Fruit fly (Drosophila melanogaster) whole organism, embryonic: Measurements from ENCODE around the gene Osi20.

ENCODE experiments used
- ATbp ChIP-seq: fragments of 200-800 bp; sonication (Bioruptor generic); optimal IDR thresholded peaks from 2 replicates; lab custom pipeline; 2017; ENCODE audit warnings: missing biosample characterization, mild to moderate bottlenecking, missing genetic modification characterization, missing genetic modification reagents
- Asciz ChIP-seq: fragments of 200-800 bp; sonication (Bioruptor generic); optimal IDR thresholded peaks from 2 replicates; lab custom pipeline; 2017; ENCODE audit warnings: missing biosample characterization, mild to moderate bottlenecking, missing genetic modification characterization, missing genetic modification reagents
- BEAF-32 ChIP-seq: fragments of 200-800 bp; sonication (Bioruptor generic); optimal IDR thresholded peaks from 3 replicates; lab custom pipeline; 2017; ENCODE audit warnings: missing biosample characterization, missing genetic modification characterization, mild to moderate bottlenecking, moderate library complexity, missing genetic modification reagents
- Bdp1 ChIP-seq: fragments of 200-800 bp; sonication (Bioruptor generic); optimal IDR thresholded peaks from 3 replicates; lab custom pipeline; 2016; ENCODE audit warnings: missing biosample characterization, missing genetic modification characterization
- CG10431 ChIP-seq: fragments of 200-800 bp; sonication (Bioruptor generic); optimal IDR thresholded peaks from 3 replicates; lab custom pipeline; 2018; ENCODE audit warnings: missing biosample characterization, mild to moderate bottlenecking, missing genetic modification characterization
- CG11456 ChIP-seq: fragments of 200-800 bp; sonication (Bioruptor generic); IDR thresholded peaks from 3 replicates; pipeline ENCODE4 v1.3.6; 2022; ENCODE audit warnings: missing biosample characterization, missing genetic modification characterization
- CG13287 ChIP-seq: fragments of 200-800 bp; sonication (Bioruptor generic); IDR thresholded peaks from 2 replicates; pipeline ENCODE4 v1.3.6; 2022; ENCODE audit warnings: missing biosample characterization, missing genetic modification characterization; ENCODE audit not compliant: partially characterized antibody
- CG13624 ChIP-seq: fragments of 200-800 bp; sonication (Bioruptor generic); optimal IDR thresholded peaks from 2 replicates; lab custom pipeline; 2016; ENCODE audit warnings: missing biosample characterization, missing genetic modification characterization
- CG13894 ChIP-seq: fragments of 200-800 bp; sonication (Bioruptor generic); optimal IDR thresholded peaks from 3 replicates; lab custom pipeline; 2018; ENCODE audit warnings: missing biosample characterization, mild to moderate bottlenecking, missing genetic modification characterization, moderate library complexity
- CG1647 ChIP-seq: fragments of 200-800 bp; sonication (Bioruptor generic); optimal IDR thresholded peaks from 3 replicates; lab custom pipeline; 2016; ENCODE audit warnings: missing biosample characterization, missing genetic modification characterization
- CG16863 ChIP-seq: fragments of 200-800 bp; sonication (Bioruptor generic); optimal IDR thresholded peaks from 3 replicates; lab custom pipeline; 2016; ENCODE audit warnings: missing biosample characterization, missing genetic modification characterization
- CG17359 ChIP-seq: fragments of 200-800 bp; sonication (Bioruptor generic); optimal IDR thresholded peaks from 3 replicates; lab custom pipeline; 2018; ENCODE audit warnings: missing biosample characterization, mild to moderate bottlenecking, missing genetic modification characterization, moderate library complexity
- CG17385 ChIP-seq: fragments of 200-800 bp; sonication (Bioruptor generic); optimal IDR thresholded peaks from 3 replicates; lab custom pipeline; 2018; ENCODE audit warnings: missing biosample characterization, mild to moderate bottlenecking, missing genetic modification characterization
- CG1832 ChIP-seq: fragments of 200-800 bp; sonication (Bioruptor generic); optimal IDR thresholded peaks from 2 replicates; lab custom pipeline; 2017; ENCODE audit warnings: missing biosample characterization, mild to moderate bottlenecking, missing genetic modification characterization, inconsistent platforms
- CG2889 ChIP-seq: fragments of 200-800 bp; sonication (Bioruptor generic); IDR thresholded peaks from 3 replicates; pipeline ENCODE4 v1.3.6; 2022; ENCODE audit warnings: missing biosample characterization, missing genetic modification characterization
- CG30431 ChIP-seq: fragments of 200-800 bp; sonication (Bioruptor generic); optimal IDR thresholded peaks from 2 replicates; lab custom pipeline; 2017; ENCODE audit warnings: missing biosample characterization, missing genetic modification characterization
- CG31388 ChIP-seq: fragments of 200-800 bp; sonication (Bioruptor generic); optimal IDR thresholded peaks from 2 replicates; lab custom pipeline; 2016; ENCODE audit warnings: missing biosample characterization, missing genetic modification characterization
- CG34224 ChIP-seq: fragments of 200-800 bp; sonication (Bioruptor generic); IDR thresholded peaks from 3 replicates; pipeline ENCODE4 v1.3.6; 2022; ENCODE audit warnings: missing biosample characterization, missing genetic modification characterization; ENCODE audit not compliant: partially characterized antibody
- CG4282 ChIP-seq: fragments of 200-800 bp; sonication (Bioruptor generic); optimal IDR thresholded peaks from 2 replicates; lab custom pipeline; 2016; ENCODE audit warnings: missing biosample characterization, missing genetic modification characterization
- CG4617 ChIP-seq: fragments of 200-800 bp; sonication (Bioruptor generic); optimal IDR thresholded peaks from 3 replicates; lab custom pipeline; 2016; ENCODE audit warnings: missing biosample characterization, missing genetic modification characterization, borderline replicate concordance
- CG6254 ChIP-seq: fragments of 200-800 bp; sonication (Bioruptor generic); optimal IDR thresholded peaks from 3 replicates; lab custom pipeline; 2017; ENCODE audit warnings: mild to moderate bottlenecking, missing biosample characterization, missing genetic modification reagents, missing genetic modification characterization
- CG8359 ChIP-seq: fragments of 200-800 bp; sonication (Bioruptor generic); optimal IDR thresholded peaks from 2 replicates; lab custom pipeline; 2017; ENCODE audit warnings: missing biosample characterization, mild to moderate bottlenecking, missing genetic modification characterization, borderline replicate concordance
- CHES-1-like ChIP-seq: fragments of 200-800 bp; sonication (Bioruptor generic); optimal IDR thresholded peaks from 2 replicates; lab custom pipeline; 2016; ENCODE audit warnings: missing biosample characterization, missing genetic modification characterization
- CTCF ChIP-seq: fragments of 200-800 bp; sonication (Bioruptor generic); optimal IDR thresholded peaks from 2 replicates; lab custom pipeline; 2017; ENCODE audit warnings: missing biosample characterization, mild to moderate bottlenecking, missing genetic modification characterization, moderate library complexity
- Fer1 ChIP-seq: fragments of 200-800 bp; sonication (Bioruptor generic); optimal IDR thresholded peaks from 2 replicates; lab custom pipeline; 2017; ENCODE audit warnings: missing biosample characterization, mild to moderate bottlenecking, missing genetic modification characterization
- Gsc ChIP-seq: fragments of 200-800 bp; sonication (Bioruptor generic); IDR thresholded peaks from 2 replicates; pipeline ENCODE4 v1.3.6; 2022; ENCODE audit warnings: missing biosample characterization, missing genetic modification characterization
- HLH4C ChIP-seq: fragments of 200-800 bp; sonication (Bioruptor generic); IDR thresholded peaks from 3 replicates; pipeline ENCODE4 v1.3.6; 2022; ENCODE audit warnings: missing biosample characterization, missing genetic modification characterization; ENCODE audit not compliant: partially characterized antibody
- Hmx ChIP-seq: fragments of 200-800 bp; sonication (Bioruptor generic); optimal IDR thresholded peaks from 2 replicates; lab custom pipeline; 2016; ENCODE audit warnings: missing biosample characterization, missing genetic modification characterization
- Hsf ChIP-seq: fragments of 200-800 bp; sonication (Bioruptor generic); optimal IDR thresholded peaks from 3 replicates; lab custom pipeline; 2016; ENCODE audit warnings: missing biosample characterization, missing genetic modification characterization
- MTF-1 ChIP-seq: fragments of 200-800 bp; sonication (Bioruptor generic); optimal IDR thresholded peaks from 2 replicates; lab custom pipeline; 2018; ENCODE audit warnings: missing biosample characterization, mild to moderate bottlenecking, missing genetic modification characterization, borderline replicate concordance
- NfI ChIP-seq: fragments of 200-800 bp; sonication (Bioruptor generic); optimal IDR thresholded peaks from 3 replicates; lab custom pipeline; 2018; ENCODE audit warnings: missing biosample characterization, mild to moderate bottlenecking, missing genetic modification characterization, moderate library complexity
- Optix ChIP-seq: fragments of 200-800 bp; sonication (Bioruptor generic); IDR thresholded peaks from 3 replicates; pipeline ENCODE4 v1.3.6; 2022; ENCODE audit warnings: missing biosample characterization, missing genetic modification characterization
- YL-1 ChIP-seq: fragments of 200-800 bp; sonication (Bioruptor generic); optimal IDR thresholded peaks from 3 replicates; lab custom pipeline; 2017; ENCODE audit warnings: missing biosample characterization, mild to moderate bottlenecking, missing genetic modification characterization
- ara ChIP-seq: fragments of 200-800 bp; sonication (Bioruptor generic); IDR thresholded peaks from 2 replicates; pipeline ENCODE4 v1.3.6; 2022; ENCODE audit warnings: missing biosample characterization, missing genetic modification characterization
- ase ChIP-seq: fragments of 200-800 bp; sonication (Bioruptor generic); IDR thresholded peaks from 3 replicates; pipeline ENCODE4 v1.3.6; 2022; ENCODE audit warnings: missing biosample characterization, missing genetic modification characterization
- fd64A ChIP-seq: fragments of 200-800 bp; sonication (Bioruptor generic); optimal IDR thresholded peaks from 3 replicates; lab custom pipeline; 2018; ENCODE audit warnings: missing biosample characterization, mild to moderate bottlenecking, missing genetic modification characterization
- fd96Cb ChIP-seq: fragments of 200-800 bp; sonication (Bioruptor generic); optimal IDR thresholded peaks from 2 replicates; lab custom pipeline; 2018; ENCODE audit warnings: missing biosample characterization, mild to moderate bottlenecking, missing genetic modification characterization, moderate library complexity
- hbn ChIP-seq: fragments of 200-800 bp; sonication (Bioruptor generic); IDR thresholded peaks from 2 replicates; pipeline ENCODE4 v1.3.6; 2022; ENCODE audit warnings: missing biosample characterization, missing genetic modification characterization; ENCODE audit not compliant: partially characterized antibody
- insv ChIP-seq, 2 experiments: fragments of 200-800 bp; sonication (Bioruptor generic); optimal IDR thresholded peaks; 3 replicates each; lab custom pipeline; 2016 to 2018; ENCODE audit warnings: missing biosample characterization in 2 of 2, missing genetic modification characterization in 2 of 2
- ken ChIP-seq: fragments of 200-800 bp; sonication (Bioruptor generic); IDR thresholded peaks from 3 replicates; pipeline ENCODE4 v1.3.6; 2022; ENCODE audit warnings: missing biosample characterization, missing genetic modification characterization
- klu ChIP-seq: fragments of 200-800 bp; sonication (Bioruptor generic); IDR thresholded peaks from 2 replicates; pipeline ENCODE4 v1.3.6; 2022; ENCODE audit warnings: missing biosample characterization, missing genetic modification characterization
- lab ChIP-seq: fragments of 200-800 bp; sonication (Bioruptor generic); optimal IDR thresholded peaks from 3 replicates; lab custom pipeline; 2017; ENCODE audit warnings: missing biosample characterization, missing genetic modification characterization, mild to moderate bottlenecking, moderate library complexity, missing genetic modification reagents
- lmd ChIP-seq: fragments of 200-800 bp; sonication (Bioruptor generic); IDR thresholded peaks from 2 replicates; pipeline ENCODE4 v1.3.6; 2022; ENCODE audit warnings: missing biosample characterization, missing genetic modification characterization
- nom ChIP-seq: fragments of 200-800 bp; sonication (Bioruptor generic); optimal IDR thresholded peaks from 2 replicates; lab custom pipeline; 2017; ENCODE audit warnings: missing biosample characterization, missing genetic modification characterization, mild to moderate bottlenecking, moderate library complexity, missing genetic modification reagents
- odd ChIP-seq: fragments of 200-800 bp; sonication (Bioruptor generic); optimal IDR thresholded peaks from 2 replicates; lab custom pipeline; 2017; ENCODE audit warnings: missing biosample characterization, mild to moderate bottlenecking, missing genetic modification characterization
- pzg ChIP-seq: fragments of 200-800 bp; sonication (Bioruptor generic); optimal IDR thresholded peaks from 3 replicates; lab custom pipeline; 2018; ENCODE audit warnings: missing biosample characterization, mild to moderate bottlenecking, missing genetic modification characterization, moderate library complexity
- sug ChIP-seq: fragments of 200-800 bp; optimal IDR thresholded peaks from 2 replicates; lab custom pipeline; 2019; ENCODE audit warnings: missing biosample characterization, mild to moderate bottlenecking, missing genetic modification characterization, moderate library complexity
- wek ChIP-seq: fragments of 200-800 bp; sonication (Bioruptor generic); optimal IDR thresholded peaks from 3 replicates; lab custom pipeline; 2018; ENCODE audit warnings: missing biosample characterization, mild to moderate bottlenecking, missing genetic modification characterization, moderate library complexity
- zen ChIP-seq: fragments of 200-800 bp; sonication (Bioruptor generic); optimal IDR thresholded peaks from 3 replicates; lab custom pipeline; 2018; ENCODE audit warnings: missing biosample characterization, mild to moderate bottlenecking, missing genetic modification characterization, moderate library complexity

The Osi20 gene

DNA sequence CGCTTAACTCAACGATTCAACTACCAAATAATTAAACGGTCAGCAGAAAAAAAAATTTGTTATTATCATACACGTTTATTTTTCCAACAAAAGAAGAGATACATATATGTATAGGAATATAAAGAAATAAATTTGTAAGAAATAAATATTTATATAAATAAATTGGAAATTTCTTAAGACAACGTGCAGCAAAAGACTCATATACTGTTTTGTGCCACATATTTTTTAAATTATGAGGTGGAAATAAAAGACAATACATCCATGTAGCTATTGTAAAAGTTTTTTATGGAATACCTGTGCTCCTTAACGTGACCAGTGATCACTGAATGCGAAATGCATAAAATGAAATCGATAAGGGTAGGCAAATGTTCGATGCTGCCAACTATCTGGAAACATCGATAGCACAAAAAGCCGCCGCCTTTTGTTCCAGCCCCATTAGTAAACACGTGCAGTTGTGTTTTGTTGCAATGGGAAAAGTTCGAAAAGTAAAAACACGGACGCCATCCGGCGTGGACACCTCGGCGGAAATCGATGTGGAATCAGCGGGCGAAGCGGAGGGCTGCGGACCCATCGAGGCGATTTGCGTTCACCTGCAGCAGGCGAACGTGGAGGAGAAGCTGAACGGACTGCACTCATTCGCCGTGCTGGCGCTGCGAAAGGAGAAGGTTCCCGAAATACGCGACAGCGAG, 28.8 kb downstream of the Osi20 start, which contains the start of gene CG10286 (continued):
- TF ChIP-seq Gsc (GFP tag; lab: Robert Waterston, UW) (no peak), CG4282 (GFP tag; lab: Kevin White, UChicago) (no peak), ken (GFP tag; lab: Robert Waterston, UW) (no peak), MTF-1 (no peak), lab (GFP tag; lab: Kevin White, UChicago) (peak; percentile 53), wek (GFP tag; lab: Kevin White, UChicago) (peak; percentile 77), CHES-1-like (GFP tag; lab: Kevin White, UChicago) (peak; percentile 29), BEAF-32 (GFP tag; lab: Kevin White, UChicago) (peak; percentile 82), Optix (GFP tag; lab: Robert Waterston, UW) (no peak), CG1647 (GFP tag; lab: Kevin White, UChicago) (no peak), CG17385 (GFP tag; lab: Kevin White, UChicago) (peak; percentile 37), fd64A (GFP tag; lab: Kevin White, UChicago) (no peak), CG13894 (tag; lab: Kevin White, UChicago) (no peak), CG6254 (GFP tag; lab: Kevin White, UChicago) (peak; percentile 13), CG30431 (GFP tag; lab: Kevin White, UChicago) (no peak), CG34224 (GFP tag; lab: Robert Waterston, UW) (peak; percentile 76), CTCF (no peak), CG13624 (GFP tag; lab: Kevin White, UChicago) (peak; percentile 13), YL-1 (GFP tag; lab: Kevin White, UChicago) (peak; percentile 70), CG16863 (GFP tag; lab: Kevin White, UChicago) (no peak), HLH4C (GFP tag; lab: Robert Waterston, UW) (peak; percentile 70), fd96Cb (peak; percentile 6), Bdp1 (GFP tag; lab: Kevin White, UChicago) (no peak), CG1832 (GFP tag; lab: Kevin White, UChicago) (no peak), CG10431 (peak; percentile 46), ATbp (no peak), NfI (GFP tag; lab: Kevin White, UChicago) (peak; percentile 5), CG17359 (tag; lab: Kevin White, UChicago) (peak; percentile 19), Fer1 (GFP tag; lab: Kevin White, UChicago) (no peak), CG13287 (GFP tag; lab: Robert Waterston, UW) (peak; percentile 78), ara (GFP tag; lab: Robert Waterston, UW) (no peak), klu (GFP tag; lab: Robert Waterston, UW) (no peak), CG4617 (peak; percentile 14), Asciz (no peak), zen (peak; percentile 23), Hmx (no peak), CG8359 (GFP tag; lab: Kevin White, UChicago) (no peak), hbn (GFP tag; lab: Robert Waterston, UW) (peak; percentile 50), insv (GFP tag; optimal IDR thresholded peaks at IDR 0.05; lab: Kevin White, UChicago) (no peak), ase (GFP tag; lab: Robert Waterston, UW) (no peak; the same call in 2 of the 3 replicates), CG31388 (GFP tag; lab: Kevin White, UChicago) (no peak), CG11456 (0 out of 3 replicates have a peak, but pooled peaks have one; percentile 7), nom (no peak), lmd (GFP tag; lab: Robert Waterston, UW) (no peak), pzg (GFP tag; lab: Kevin White, UChicago) (peak; percentile 79), odd (GFP tag; lab: Kevin White, UChicago) (no peak), CG2889 (no peak), sug (peak; percentile 52), Hsf (peak; percentile 1)
